Worm (Caenorhabditis elegans): ENCODE results near the gene srj-26.

DNA sequence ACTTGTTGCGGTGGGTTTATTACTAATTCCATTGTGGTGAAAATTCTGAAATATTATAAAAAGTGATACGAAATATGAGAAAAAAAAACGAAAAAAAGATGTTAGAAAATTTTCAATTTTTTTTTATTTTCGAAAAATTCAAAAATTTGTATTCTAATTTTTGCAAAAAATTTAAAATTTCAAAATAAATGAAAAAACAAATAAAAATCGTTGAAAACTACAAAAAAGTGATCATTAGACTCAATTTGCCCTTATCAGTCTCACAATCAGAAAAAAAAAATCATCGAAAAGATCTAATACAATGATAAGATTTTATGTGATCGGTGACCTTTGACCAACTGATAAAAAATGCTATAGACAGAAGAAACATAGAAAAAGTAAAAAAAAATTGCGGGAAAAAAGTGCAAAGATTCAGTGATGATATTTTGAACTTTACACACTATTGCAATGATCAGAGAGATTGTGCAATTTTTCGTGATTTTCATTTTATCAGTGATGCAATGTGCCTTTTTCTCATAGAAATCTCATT, 40.4 kb downstream of the srj-26 start, which contains the start of gene ZK228.3:
- TF ChIP-seq him-1 (tag; optimal IDR thresholded peaks at IDR 0.05), result no peak
- TF ChIP-seq W03F9.2 (tag; optimal IDR thresholded peaks at IDR 0.05), result no peak

All from whole organism, L4/young adult.